Fruit fly (Drosophila melanogaster) whole organism, wandering third instar larva: ENCODE measurements around the gene CG33635.

Experiments
- Myc ChIP-seq: fragments of >200 bp; optimal IDR thresholded peaks from 2 replicates; lab custom pipeline; 2017
- OdsH ChIP-seq: fragments of 200-800 bp; sonication (Bioruptor generic); optimal IDR thresholded peaks from 2 replicates; lab custom pipeline; 2016; ENCODE audit warnings: missing biosample characterization, mild to moderate bottlenecking, missing genetic modification characterization
- Sp1 ChIP-seq: fragments of 200-800 bp; sonication (Bioruptor generic); optimal IDR thresholded peaks from 3 replicates; lab custom pipeline; 2019; ENCODE audit warnings: missing biosample characterization, mild to moderate bottlenecking, missing genetic modification characterization, moderate library complexity
- h ChIP-seq: fragments of 200-800 bp; sonication (Bioruptor generic); optimal IDR thresholded peaks from 3 replicates; lab custom pipeline; 2016; ENCODE audit warnings: missing biosample characterization, mild to moderate bottlenecking, missing genetic modification characterization
- pan ChIP-seq: fragments of >200 bp; optimal IDR thresholded peaks from 2 replicates; lab custom pipeline; 2017
- usp ChIP-seq: fragments of >200 bp; optimal IDR thresholded peaks from 2 replicates; lab custom pipeline; 2017; ENCODE audit warnings: missing biosample characterization, missing genetic modification characterization

DNA sequence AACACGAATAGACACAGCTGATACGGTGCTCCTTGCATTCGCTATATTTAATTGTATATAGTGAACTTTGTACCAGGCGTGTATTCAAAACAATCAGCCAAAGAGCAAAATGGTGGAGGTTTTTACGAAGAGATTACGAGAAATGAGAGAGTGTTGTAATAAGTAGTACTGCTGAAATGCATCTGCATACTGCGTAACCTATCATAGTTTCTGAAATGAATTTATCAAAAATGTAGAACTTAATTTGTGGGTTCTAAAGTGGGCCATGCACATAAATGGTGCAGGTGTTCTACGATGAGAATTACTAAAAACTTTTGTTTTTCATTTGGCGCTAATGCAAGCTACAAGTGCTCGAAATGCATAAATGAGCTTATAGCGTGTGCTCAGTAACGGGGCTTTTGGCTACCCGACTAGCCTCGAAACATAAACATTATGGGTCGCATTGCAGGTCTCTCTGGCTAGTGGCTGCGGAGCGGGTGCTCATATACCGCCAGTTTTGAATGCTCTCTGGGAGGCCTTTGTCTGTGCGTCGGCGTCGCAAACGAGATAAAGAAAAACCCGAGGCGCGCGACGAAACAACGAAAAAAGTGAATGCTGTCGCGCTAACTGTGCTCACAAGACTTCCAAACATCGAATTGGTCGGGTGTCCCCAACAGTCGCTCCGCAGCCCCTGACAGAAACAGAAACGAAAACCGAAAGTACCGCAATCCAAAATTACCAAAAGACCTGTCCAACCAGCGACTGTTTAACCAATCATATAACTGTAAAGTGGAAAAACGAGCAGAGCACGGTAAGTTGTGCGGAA, 26.8 kb downstream of the CG33635 start, which contains the start of gene Gs1:
- TF ChIP-seq pan (lab: Kevin White, UChicago) (no peak), h (GFP tag; lab: Kevin White, UChicago) (peak; percentile 55), Sp1 (peak; percentile 59), OdsH (GFP tag; lab: Kevin White, UChicago) (peak; percentile 14), usp (GFP tag; lab: Kevin White, UChicago) (no peak), Myc (no peak)
